Fruit fly (Drosophila melanogaster) whole organism, pupa: Measurements from ENCODE around the gene CG4287.

Experiments used
- CG14655 ChIP-seq: fragments of 200-800 bp; sonication (Bioruptor generic); optimal IDR thresholded peaks from 3 replicates; lab custom pipeline; 2017; ENCODE audit warnings: mild to moderate bottlenecking, missing biosample characterization, missing genetic modification reagents, missing genetic modification characterization
- CG9948 ChIP-seq: fragments of 200-800 bp; sonication (Bioruptor generic); optimal IDR thresholded peaks from 2 replicates; lab custom pipeline; 2018; ENCODE audit warnings: missing biosample characterization, mild to moderate bottlenecking, missing genetic modification characterization, moderate library complexity
- fd96Ca ChIP-seq: fragments of 200-800 bp; sonication (Bioruptor generic); IDR thresholded peaks from 3 replicates; pipeline ENCODE4 v1.3.6; 2022; ENCODE audit warnings: missing biosample characterization, missing genetic modification characterization
- rn ChIP-seq: fragments of 200-800 bp; sonication (Bioruptor generic); IDR thresholded peaks from 2 replicates; pipeline ENCODE4 v1.3.6; 2022; ENCODE audit warnings: missing biosample characterization, missing genetic modification characterization

DNA sequence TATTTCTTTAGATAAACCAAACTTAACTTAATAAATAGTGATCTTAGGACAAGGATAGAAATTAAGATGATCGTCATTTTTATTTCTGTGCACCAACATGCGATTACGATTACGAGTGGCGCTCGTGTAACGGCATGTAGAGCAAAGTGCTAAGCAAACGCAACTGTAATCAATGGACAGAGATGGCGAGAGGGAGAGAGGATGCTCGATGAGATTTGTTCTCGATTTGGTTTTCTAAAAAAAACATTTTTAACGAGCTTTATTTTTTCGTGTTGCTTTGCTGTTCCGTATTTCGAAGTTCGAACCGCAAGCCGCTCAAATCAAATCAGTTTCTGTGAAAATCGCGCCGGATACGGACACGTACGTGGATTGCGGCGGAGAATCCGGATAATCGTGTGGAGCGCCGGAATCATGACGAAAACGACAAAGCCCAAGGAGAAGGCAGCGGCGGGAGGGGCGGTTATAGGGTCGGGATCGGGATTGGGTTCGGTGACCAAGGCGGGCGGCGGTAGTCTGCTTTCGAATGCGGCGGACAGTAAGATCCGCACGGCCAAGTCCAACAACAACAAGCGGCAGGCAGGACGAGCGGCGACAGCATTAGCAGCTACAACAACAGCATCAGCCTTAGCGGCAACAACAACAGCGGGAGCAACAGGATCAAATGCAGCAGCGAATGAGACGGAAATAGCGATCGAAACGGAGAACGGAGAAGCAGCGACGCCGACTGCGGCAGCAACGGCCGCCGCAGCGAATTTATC is 30.3 kb upstream of the CG4287 start:
- TF ChIP-seq CG14655 (GFP tag; lab: Kevin White, UChicago): peak; percentile 14
- TF ChIP-seq rn (GFP tag; lab: Robert Waterston, UW): no peak
- no peak for TF ChIP-seq fd96Ca (GFP tag; lab: Robert Waterston, UW)
- no peak for TF ChIP-seq CG9948 (tag; lab: Kevin White, UChicago)
